Worm (Caenorhabditis elegans) whole organism, young adult: ENCODE results near the gene pho-11.

Experiments used
- B0035.1 ChIP-seq: sonication (generic microtip); optimal IDR thresholded peaks from 2 replicates; lab custom pipeline; 2016; ENCODE audit warnings: missing genetic modification characterization, mild to moderate bottlenecking, missing compliant biosample characterization, missing genotype, missing genetic modification reagents
- B0261.1 ChIP-seq: sonication (generic microtip); optimal IDR thresholded peaks from 2 replicates; lab custom pipeline; 2016; ENCODE audit warnings: mild to moderate bottlenecking, missing genetic modification characterization, moderate library complexity, missing compliant biosample characterization
- C06A6.2 ChIP-seq: fragments of 200-800 bp; sonication (Bioruptor generic); conservative IDR thresholded peaks from 2 replicates; pipeline ENCODE4 v1.3.6; 2022; ENCODE audit warnings: missing genetic modification characterization, missing compliant biosample characterization
- F10E7.11 ChIP-seq: sonication (generic microtip); optimal IDR thresholded peaks from 2 replicates; lab custom pipeline; 2017; ENCODE audit warnings: mild to moderate bottlenecking, missing genetic modification characterization, moderate library complexity, missing compliant biosample characterization
- F37B4.10 ChIP-seq: fragments of 200-800 bp; sonication (Bioruptor generic); IDR thresholded peaks from 2 replicates; pipeline ENCODE4 v1.3.6; 2022; ENCODE audit warnings: missing genetic modification characterization, missing compliant biosample characterization
- F39B2.1 ChIP-seq: fragments of 200-800 bp; sonication (Bioruptor generic); IDR thresholded peaks from 2 replicates; pipeline ENCODE4 v1.3.6; 2022; ENCODE audit warnings: missing genetic modification reagents, missing genetic modification characterization, missing compliant biosample characterization
- F52B5.7 ChIP-seq: sonication (generic microtip); optimal IDR thresholded peaks from 2 replicates; lab custom pipeline; 2016; ENCODE audit warnings: mild to moderate bottlenecking, missing genetic modification characterization, missing compliant biosample characterization
- T07F8.4 ChIP-seq: sonication (generic microtip); optimal IDR thresholded peaks from 2 replicates; lab custom pipeline; 2016; ENCODE audit warnings: mild to moderate bottlenecking, missing genetic modification characterization, moderate library complexity, missing compliant biosample characterization
- T26A5.8 ChIP-seq: sonication (generic microtip); optimal IDR thresholded peaks from 2 replicates; lab custom pipeline; 2016; ENCODE audit warnings: missing genetic modification characterization, missing compliant biosample characterization
- Y53F4B.3 ChIP-seq: fragments of 200-800 bp; sonication (Bioruptor generic); IDR thresholded peaks from 2 replicates; pipeline ENCODE4 v1.3.6; 2022; ENCODE audit warnings: missing genetic modification reagents, missing genetic modification characterization, missing compliant biosample characterization
- Y56A3A.18 ChIP-seq: fragments of 200-800 bp; sonication (Bioruptor generic); IDR thresholded peaks from 2 replicates; pipeline ENCODE4 v1.3.6; 2022; ENCODE audit warnings: missing genetic modification reagents, missing genetic modification characterization, missing compliant biosample characterization
- Y67H2A.10 ChIP-seq: fragments of 200-800 bp; sonication (Bioruptor generic); conservative IDR thresholded peaks from 2 replicates; pipeline ENCODE4 v1.3.6; 2022; ENCODE audit warnings: missing genetic modification reagents, missing genetic modification characterization, missing compliant biosample characterization
- aptf-2 ChIP-seq: fragments of 200-800 bp; sonication (Bioruptor generic); conservative IDR thresholded peaks from 2 replicates; pipeline ENCODE4 v1.3.6; 2022; ENCODE audit warnings: missing genetic modification reagents, missing genetic modification characterization, missing compliant biosample characterization
- attf-3 ChIP-seq: fragments of 200-800 bp; sonication (Bioruptor generic); conservative IDR thresholded peaks from 2 replicates; pipeline ENCODE4 v1.3.6; 2022; ENCODE audit warnings: missing genetic modification reagents, missing genetic modification characterization, missing compliant biosample characterization
- bed-1 ChIP-seq: fragments of 200-800 bp; sonication (Bioruptor generic); IDR thresholded peaks from 2 replicates; pipeline ENCODE4 v1.3.6; 2022; ENCODE audit warnings: missing genetic modification reagents, missing genetic modification characterization, missing compliant biosample characterization
- cebp-2 ChIP-seq: fragments of 200-800 bp; sonication (Bioruptor generic); IDR thresholded peaks from 2 replicates; pipeline ENCODE4 v1.3.6; 2022; ENCODE audit warnings: missing genetic modification characterization, missing compliant biosample characterization
- ceh-27 ChIP-seq: fragments of 200-800 bp; sonication (Bioruptor generic); optimal IDR thresholded peaks from 2 replicates; lab custom pipeline; 2018; ENCODE audit warnings: mild to moderate bottlenecking, missing genetic modification characterization, moderate library complexity, missing compliant biosample characterization
- ceh-58 ChIP-seq: fragments of 200-800 bp; sonication (Bioruptor generic); IDR thresholded peaks from 2 replicates; pipeline ENCODE4 v1.3.6; 2022; ENCODE audit warnings: missing genetic modification characterization, missing compliant biosample characterization
- ceh-91 ChIP-seq: fragments of 200-800 bp; sonication (Bioruptor generic); IDR thresholded peaks from 2 replicates; pipeline ENCODE4 v1.3.6; 2022; ENCODE audit warnings: missing genetic modification reagents, missing genetic modification characterization, missing compliant biosample characterization
- dox-1 ChIP-seq: fragments of 200-800 bp; sonication (Bioruptor generic); IDR thresholded peaks from 2 replicates; pipeline ENCODE4 v1.3.6; 2022; ENCODE audit warnings: missing genetic modification reagents, missing genetic modification characterization, missing compliant biosample characterization
- efl-1 ChIP-seq: fragments of 150-350 bp; optimal IDR thresholded peaks from 2 replicates; lab custom pipeline; 2014; ENCODE audit warnings: missing biosample characterization, missing genetic modification reagents, missing genetic modification characterization
- egl-44 ChIP-seq: fragments of 200-800 bp; sonication (Bioruptor generic); IDR thresholded peaks from 2 replicates; pipeline ENCODE4 v1.3.6; 2022; ENCODE audit warnings: missing genetic modification reagents, missing genetic modification characterization, missing compliant biosample characterization
- egrh-3 ChIP-seq: fragments of 200-800 bp; sonication (Bioruptor generic); IDR thresholded peaks from 2 replicates; pipeline ENCODE4 v1.3.6; 2022; ENCODE audit warnings: missing genetic modification reagents, missing genetic modification characterization, missing compliant biosample characterization
- fkh-3 ChIP-seq: sonication (generic microtip); optimal IDR thresholded peaks from 2 replicates; lab custom pipeline; 2016; ENCODE audit warnings: mild to moderate bottlenecking, missing genetic modification characterization, missing compliant biosample characterization
- hlh-12 ChIP-seq: sonication (generic microtip); optimal IDR thresholded peaks from 2 replicates; lab custom pipeline; 2016; ENCODE audit warnings: missing genetic modification characterization, missing compliant biosample characterization
- hlh-26 ChIP-seq: fragments of 200-800 bp; sonication (Bioruptor generic); conservative IDR thresholded peaks from 2 replicates; pipeline ENCODE4 v1.3.6; 2022; ENCODE audit warnings: missing genetic modification reagents, missing genetic modification characterization, missing compliant biosample characterization
- lag-1 ChIP-seq: fragments of 200-800 bp; sonication (Bioruptor generic); IDR thresholded peaks from 2 replicates; pipeline ENCODE4 v1.3.6; 2022; ENCODE audit warnings: missing genetic modification reagents, missing genetic modification characterization, missing compliant biosample characterization
- let-526 ChIP-seq: fragments of 200-800 bp; sonication (Bioruptor generic); IDR thresholded peaks from 2 replicates; pipeline ENCODE4 v1.3.6; 2022; ENCODE audit warnings: missing genetic modification reagents, missing genetic modification characterization, missing compliant biosample characterization
- let-607 ChIP-seq, 2 experiments: fragments of 200-800 bp in 1 of 2; sonication (Bioruptor generic) in 1 of 2; sonication (generic microtip) in 1 of 2; optimal IDR thresholded peaks; 2 replicates each; lab custom pipeline; 2016 to 2018; ENCODE audit warnings: mild to moderate bottlenecking in 2 of 2, missing compliant biosample characterization in 2 of 2, missing genetic modification characterization in 2 of 2, moderate library complexity in 2 of 2, missing genotype in 1 of 2
- lin-26 ChIP-seq: fragments of 200-800 bp; sonication (Bioruptor generic); IDR thresholded peaks from 2 replicates; pipeline ENCODE4 v1.3.6; 2022; ENCODE audit warnings: missing genetic modification reagents, missing genetic modification characterization, missing compliant biosample characterization
- lin-40 ChIP-seq: sonication (generic microtip); optimal IDR thresholded peaks from 2 replicates; lab custom pipeline; 2016; ENCODE audit warnings: missing genetic modification characterization, mild to moderate bottlenecking, missing compliant biosample characterization, missing genotype, missing genetic modification reagents
- lin-54 ChIP-seq: fragments of 200-800 bp; sonication (Bioruptor generic); optimal IDR thresholded peaks from 2 replicates; lab custom pipeline; 2018; ENCODE audit warnings: mild to moderate bottlenecking, missing genetic modification characterization, missing compliant biosample characterization
- lir-1 ChIP-seq: fragments of 200-800 bp; sonication (Bioruptor generic); conservative IDR thresholded peaks from 2 replicates; pipeline ENCODE4 v1.3.6; 2022; ENCODE audit warnings: missing genetic modification reagents, missing genetic modification characterization, missing compliant biosample characterization
- madf-3 ChIP-seq: fragments of 200-800 bp; sonication (Bioruptor generic); IDR thresholded peaks from 2 replicates; pipeline ENCODE4 v1.3.6; 2022; ENCODE audit warnings: missing genetic modification reagents, missing genetic modification characterization, missing compliant biosample characterization
- madf-6 ChIP-seq: fragments of 200-800 bp; sonication (Bioruptor generic); IDR thresholded peaks from 2 replicates; pipeline ENCODE4 v1.3.6; 2022; ENCODE audit warnings: missing genetic modification reagents, missing genetic modification characterization, missing compliant biosample characterization
- mcd-1 ChIP-seq: fragments of 200-800 bp; sonication (Bioruptor generic); IDR thresholded peaks from 2 replicates; pipeline ENCODE4 v1.3.6; 2022; ENCODE audit warnings: missing genetic modification reagents, missing genetic modification characterization, missing compliant biosample characterization
- nfya-1 ChIP-seq: sonication (generic microtip); optimal IDR thresholded peaks from 2 replicates; lab custom pipeline; 2017; ENCODE audit warnings: antibody characterized with exemption, missing compliant biosample characterization, missing genetic modification characterization, borderline replicate concordance; ENCODE audit not compliant: insufficient read depth
- nfya-2 ChIP-seq: fragments of 200-800 bp; sonication (Bioruptor generic); IDR thresholded peaks from 2 replicates; pipeline ENCODE4 v1.3.6; 2022; ENCODE audit warnings: missing genetic modification reagents, missing genetic modification characterization, missing compliant biosample characterization
- pbrm-1 ChIP-seq: fragments of 200-800 bp; sonication (Bioruptor generic); IDR thresholded peaks from 2 replicates; pipeline ENCODE4 v1.3.6; 2022; ENCODE audit warnings: missing genetic modification reagents, missing genetic modification characterization, missing compliant biosample characterization
- repo-1 ChIP-seq: sonication (generic microtip); optimal IDR thresholded peaks from 2 replicates; lab custom pipeline; 2017; ENCODE audit warnings: mild to moderate bottlenecking, missing genetic modification characterization, missing compliant biosample characterization
- sdz-38 ChIP-seq: sonication (generic microtip); optimal IDR thresholded peaks from 2 replicates; lab custom pipeline; 2016; ENCODE audit warnings: missing genotype, missing genetic modification characterization, missing compliant biosample characterization
- sea-2 ChIP-seq: fragments of 200-800 bp; sonication (Bioruptor generic); IDR thresholded peaks from 2 replicates; pipeline ENCODE4 v1.3.6; 2022; ENCODE audit warnings: missing genetic modification characterization, missing compliant biosample characterization
- snpc-1.1 ChIP-seq: sonication (generic microtip); optimal IDR thresholded peaks from 2 replicates; lab custom pipeline; 2017; ENCODE audit warnings: missing genetic modification characterization, mild to moderate bottlenecking, missing compliant biosample characterization, antibody characterized with exemption, moderate library complexity, missing genotype, missing genetic modification reagents; ENCODE audit not compliant: insufficient read depth
- snpc-3.4 ChIP-seq: sonication (generic microtip); optimal IDR thresholded peaks from 2 replicates; lab custom pipeline; 2017; ENCODE audit warnings: missing genetic modification characterization, mild to moderate bottlenecking, missing compliant biosample characterization, antibody characterized with exemption, moderate library complexity, missing genotype, missing genetic modification reagents
- sptf-2 ChIP-seq: fragments of 200-800 bp; sonication (Bioruptor generic); optimal IDR thresholded peaks from 2 replicates; lab custom pipeline; 2018; ENCODE audit warnings: mild to moderate bottlenecking, missing genetic modification characterization, missing compliant biosample characterization
- unc-130 ChIP-seq: sonication (generic microtip); optimal IDR thresholded peaks from 2 replicates; lab custom pipeline; 2016; ENCODE audit warnings: missing genetic modification reagents, missing genetic modification characterization, missing compliant biosample characterization
- zim-3 ChIP-seq: sonication (generic microtip); optimal IDR thresholded peaks from 2 replicates; lab custom pipeline; 2017; ENCODE audit warnings: mild to moderate bottlenecking, missing genetic modification characterization, moderate library complexity, missing compliant biosample characterization
- ztf-22 ChIP-seq: fragments of 200-800 bp; sonication (Bioruptor generic); optimal IDR thresholded peaks from 2 replicates; lab custom pipeline; 2018; ENCODE audit warnings: mild to moderate bottlenecking, missing genetic modification characterization, moderate library complexity, missing compliant biosample characterization
- ztf-25 ChIP-seq: fragments of 200-800 bp; sonication (Bioruptor generic); IDR thresholded peaks from 2 replicates; pipeline ENCODE4 v1.3.6; 2022; ENCODE audit warnings: missing genetic modification reagents, missing genetic modification characterization, missing compliant biosample characterization
- ztf-26 ChIP-seq: sonication (generic microtip); optimal IDR thresholded peaks from 2 replicates; lab custom pipeline; 2017; ENCODE audit warnings: missing genetic modification characterization, missing compliant biosample characterization

The pho-11 gene

DNA sequence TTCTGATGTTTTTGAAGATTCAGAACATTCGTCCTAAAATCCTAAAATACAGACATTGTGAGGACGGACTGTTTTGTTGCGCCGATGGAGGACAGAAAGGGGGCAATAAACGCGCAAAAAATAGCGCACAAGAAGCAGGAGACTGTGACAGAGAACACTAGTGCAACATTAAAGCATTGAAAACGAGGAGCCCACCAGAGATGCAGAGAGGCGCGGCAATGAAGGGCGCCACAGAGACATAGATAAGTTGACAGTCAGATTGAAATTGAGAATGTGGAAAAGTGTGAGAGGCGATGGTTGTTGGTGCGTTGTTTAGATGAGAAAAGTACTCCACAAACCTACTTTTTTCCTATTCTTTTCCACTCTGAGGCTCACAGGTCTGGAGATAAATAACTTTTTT lies 43.3 kb downstream of the pho-11 start, which contains the start of gene aakg-5 (continued):
- no peak for TF ChIP-seq fkh-3 (tag; lab: Kevin White, UChicago)
- TF ChIP-seq hlh-26 (GFP tag; lab: Robert Waterston, UW), result no peak
- no peak for TF ChIP-seq zim-3 (tag; lab: Kevin White, UChicago)
- no peak for TF ChIP-seq ceh-91 (GFP tag; lab: Robert Waterston, UW)
- no peak for TF ChIP-seq B0035.1
- peak; percentile 16 for TF ChIP-seq lin-54
- TF ChIP-seq F37B4.10 (GFP tag; lab: Robert Waterston, UW), result no peak
- peak in 1 of 2 experiments; percentile 28 for TF ChIP-seq let-607 (tag; optimal IDR thresholded peaks at IDR 0.05; lab: Kevin White, UChicago)
- TF ChIP-seq sdz-38, result no peak
- TF ChIP-seq ztf-25 (GFP tag; lab: Robert Waterston, UW), result no peak
- TF ChIP-seq lin-40 (tag; lab: Kevin White, UChicago), result peak; percentile 77
- TF ChIP-seq sea-2 (GFP tag; lab: Robert Waterston, UW), result no peak
- TF ChIP-seq madf-3 (GFP tag; lab: Robert Waterston, UW), result no peak
- peak; percentile 28; the same call in 1 of the 2 replicates for TF ChIP-seq attf-3 (GFP tag; lab: Robert Waterston, UW)
- TF ChIP-seq lir-1, result no peak
- no peak for TF ChIP-seq lag-1
- TF ChIP-seq F10E7.11 (tag; lab: Kevin White, UChicago), result no peak
- no peak for TF ChIP-seq F52B5.7 (tag; lab: Kevin White, UChicago)
- 0 out of 2 replicates have a peak, but pooled peaks have one; percentile 16 for TF ChIP-seq egrh-3 (GFP tag; lab: Robert Waterston, UW)
- no peak for TF ChIP-seq F39B2.1 (GFP tag; lab: Robert Waterston, UW)
- no peak for TF ChIP-seq snpc-1.1 (tag; lab: Kevin White, UChicago)
- TF ChIP-seq bed-1 (GFP tag; lab: Robert Waterston, UW), result no peak
- no peak for TF ChIP-seq madf-6 (GFP tag; lab: Robert Waterston, UW)
- TF ChIP-seq Y67H2A.10 (GFP tag; lab: Robert Waterston, UW), result no peak
- no peak for TF ChIP-seq Y53F4B.3
- no peak for TF ChIP-seq hlh-12 (tag; lab: Kevin White, UChicago)
- no peak for TF ChIP-seq cebp-2 (GFP tag; lab: Robert Waterston, UW)
- no peak for TF ChIP-seq C06A6.2
- TF ChIP-seq T26A5.8 (tag; lab: Kevin White, UChicago), result no peak
- TF ChIP-seq mcd-1 (GFP tag; lab: Robert Waterston, UW), result no peak
- TF ChIP-seq ztf-22 (GFP tag; lab: Kevin White, UChicago), result no peak
- TF ChIP-seq T07F8.4 (tag; lab: Kevin White, UChicago), result no peak
- no peak for TF ChIP-seq ceh-58
- no peak for TF ChIP-seq sptf-2
- TF ChIP-seq dox-1 (GFP tag; lab: Robert Waterston, UW), result peak; percentile 70
- TF ChIP-seq nfya-1, result no peak
- TF ChIP-seq B0261.1 (tag; lab: Kevin White, UChicago), result no peak
- no peak for TF ChIP-seq let-526 (GFP tag; lab: Robert Waterston, UW)
- no peak for TF ChIP-seq efl-1 (GFP tag; lab: Kevin White, UChicago)
- no peak for TF ChIP-seq egl-44 (GFP tag; lab: Robert Waterston, UW)
- TF ChIP-seq ztf-26 (tag; lab: Kevin White, UChicago), result no peak
- TF ChIP-seq unc-130 (GFP tag; lab: Kevin White, UChicago), result no peak
- TF ChIP-seq nfya-2 (GFP tag; lab: Robert Waterston, UW), result no peak
- no peak for TF ChIP-seq Y56A3A.18
- TF ChIP-seq lin-26 (GFP tag; lab: Robert Waterston, UW), result no peak
- TF ChIP-seq repo-1, result no peak
- TF ChIP-seq pbrm-1 (GFP tag; lab: Robert Waterston, UW), result no peak
- TF ChIP-seq ceh-27, result peak; percentile 29
- TF ChIP-seq aptf-2 (GFP tag; lab: Robert Waterston, UW), result no peak
- TF ChIP-seq snpc-3.4, result no peak
